Worm (Caenorhabditis elegans) whole organism, L4/young adult: ENCODE results near the gene F07B7.7.

ENCODE experiments used
- dao-5 ChIP-seq: sonication (generic microtip); optimal IDR thresholded peaks from 2 replicates; lab custom pipeline; 2016; ENCODE audit warnings: missing genotype, missing genetic modification characterization, moderate library complexity, missing compliant biosample characterization
- him-1 ChIP-seq: sonication (generic microtip); optimal IDR thresholded peaks from 2 replicates; lab custom pipeline; 2016; ENCODE audit warnings: missing genotype, missing genetic modification reagents, missing genetic modification characterization, missing compliant biosample characterization

DNA sequence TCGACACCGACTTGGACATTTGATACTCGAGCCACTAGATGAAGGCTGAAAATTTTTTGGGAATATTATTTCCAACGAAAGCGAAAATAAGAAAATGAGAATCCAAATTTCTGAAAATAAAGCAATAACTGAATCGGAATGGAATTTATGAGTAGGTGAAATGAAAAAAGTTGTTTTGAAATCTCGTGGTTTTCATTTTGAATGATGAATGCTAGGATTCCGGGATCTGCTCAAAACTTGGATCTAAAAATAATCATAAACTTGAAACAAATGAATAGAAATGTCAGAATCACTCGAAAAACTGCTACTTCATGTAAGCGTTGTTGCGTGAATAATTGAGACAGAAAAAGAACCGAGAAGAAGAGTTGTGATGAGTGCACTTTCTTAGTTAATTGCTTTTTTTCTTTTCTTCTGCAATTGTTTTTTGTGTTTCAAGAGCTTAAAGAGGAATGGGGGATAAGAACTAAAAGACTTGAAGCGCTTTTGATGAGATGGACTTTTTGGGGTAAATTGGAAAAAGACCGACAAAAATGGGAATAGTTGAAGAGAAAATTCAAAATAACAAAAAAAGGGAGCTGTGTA lies 34.3 kb upstream of the F07B7.7 start, which contains the start of gene magu-2:
- no peak for TF ChIP-seq him-1 (tag; lab: Kevin White, UChicago)
- no peak for TF ChIP-seq dao-5
